Fruit fly (Drosophila melanogaster): Measurements from ENCODE around the gene CG4287.

The CG4287 gene

dm6 chr3R:15919367-15920228 is 44.1 kb downstream of the CG4287 start (continued):
- TF ChIP-seq Sox102F (GFP tag; optimal IDR thresholded peaks at IDR 0.05) (no peak), CG13287 (GFP tag; IDR thresholded peaks at IDR 0.05; ENCODE audit: partially characterized antibody) (no peak), CG11504 (tag; optimal IDR thresholded peaks at IDR 0.05) (peak; percentile 25), nerfin-1 (tag; optimal IDR thresholded peaks at IDR 0.05) (no peak), CG31365 (tag; optimal IDR thresholded peaks at IDR 0.05) (no peak), CG8290 (GFP tag; optimal IDR thresholded peaks at IDR 0.05) (no peak), CG8290 (tag; optimal IDR thresholded peaks at IDR 0.05) (no peak), Rfx (GFP tag; IDR thresholded peaks at IDR 0.05) (no peak), chm (GFP tag; IDR thresholded peaks at IDR 0.05) (no peak), E2f1 (GFP tag; IDR thresholded peaks at IDR 0.05) (no peak), CG2202 (tag; optimal IDR thresholded peaks at IDR 0.05) (peak; percentile 18), NC2α (GFP tag; optimal IDR thresholded peaks at IDR 0.05) (no peak), cg (GFP tag; optimal IDR thresholded peaks at IDR 0.05) (peak; percentile 68), CG4360 (GFP tag; IDR thresholded peaks at IDR 0.05) (peak; percentile 63), ken (GFP tag; IDR thresholded peaks at IDR 0.05) (0 out of 3 replicates have a peak, but pooled peaks have one; percentile 30), gro (GFP tag; optimal IDR thresholded peaks at IDR 0.05) (no peak), CG3163 (GFP tag; optimal IDR thresholded peaks at IDR 0.05) (peak; percentile 93), YL-1 (GFP tag; optimal IDR thresholded peaks at IDR 0.05) (no peak), Xbp1 (GFP tag; optimal IDR thresholded peaks at IDR 0.05) (no peak), Spps (tag; optimal IDR thresholded peaks at IDR 0.05) (no peak), CG16863 (GFP tag; optimal IDR thresholded peaks at IDR 0.05) (peak; percentile 4), CG17829 (tag; optimal IDR thresholded peaks at IDR 0.05) (no peak), pnt (GFP tag; optimal IDR thresholded peaks at IDR 0.05) (no peak), Stat92E (GFP tag; optimal IDR thresholded peaks at IDR 0.05) (no peak), CG12659 (GFP tag; optimal IDR thresholded peaks at IDR 0.05) (no peak), Chrac-16 (GFP tag; optimal IDR thresholded peaks at IDR 0.05) (peak; percentile 6), CG10366 (GFP tag; IDR thresholded peaks at IDR 0.05) (no peak), HmgD (GFP tag; optimal IDR thresholded peaks at IDR 0.05) (no peak), fru (optimal IDR thresholded peaks at IDR 0.05) (no peak), CkIIα-i1 (GFP tag; IDR thresholded peaks at IDR 0.05) (no peak), CG18011 (GFP tag; optimal IDR thresholded peaks at IDR 0.05) (no peak), CG18476 (GFP tag; optimal IDR thresholded peaks at IDR 0.05) (no peak), Pdp1 (GFP tag; optimal IDR thresholded peaks at IDR 0.05) (peak in 1 of 2 experiments; percentile 53), zfh2 (GFP tag; optimal IDR thresholded peaks at IDR 0.05) (no peak), trem (tag; optimal IDR thresholded peaks at IDR 0.05) (peak; percentile 13), Sin3A (optimal IDR thresholded peaks at IDR 0.05) (no peak), CG15011 (GFP tag; optimal IDR thresholded peaks at IDR 0.05) (no peak), CG8359 (GFP tag; optimal IDR thresholded peaks at IDR 0.05; ENCODE audit: borderline replicate concordance) (no peak), vvl (GFP tag; IDR thresholded peaks at IDR 0.05) (peak; percentile 8; the same call in 1 of the 2 replicates), HmgZ (tag; optimal IDR thresholded peaks at IDR 0.05) (no peak), Lpt (GFP tag; optimal IDR thresholded peaks at IDR 0.05) (no peak), ap (GFP tag; IDR thresholded peaks at IDR 0.05) (0 out of 2 replicates have a peak, but pooled peaks have one; percentile 16), CG3407 (GFP tag; optimal IDR thresholded peaks at IDR 0.05) (no peak), CG12155 (GFP tag; optimal IDR thresholded peaks at IDR 0.05) (no peak), Dref (GFP tag; IDR thresholded peaks at IDR 0.05) (no peak), Hr51 (GFP tag; optimal IDR thresholded peaks at IDR 0.05) (no peak), CG30020 (tag; optimal IDR thresholded peaks at IDR 0.05) (no peak), unc-4 (GFP tag; IDR thresholded peaks at IDR 0.05; ENCODE audit: partially characterized antibody) (no peak), CG9609 (GFP tag; optimal IDR thresholded peaks at IDR 0.05) (no peak), CG11398 (GFP tag; optimal IDR thresholded peaks at IDR 0.05) (peak; percentile 8)
